Fruit fly (Drosophila melanogaster) whole organism, embryonic: ENCODE results near the gene CG42699.

ENCODE experiments used
- Ada2b ChIP-seq: fragments of 200-800 bp; sonication (Bioruptor generic); IDR thresholded peaks from 2 replicates; pipeline ENCODE4 v1.3.6; 2022; ENCODE audit warnings: missing biosample characterization, missing genetic modification characterization
- Atf6 ChIP-seq: fragments of 200-800 bp; sonication (Bioruptor generic); IDR thresholded peaks from 2 replicates; pipeline ENCODE4 v1.3.6; 2022; ENCODE audit warnings: missing biosample characterization, missing genetic modification characterization
- Bgb ChIP-seq: fragments of 200-800 bp; sonication (Bioruptor generic); IDR thresholded peaks from 2 replicates; pipeline ENCODE4 v1.3.6; 2022; ENCODE audit warnings: missing biosample characterization, missing genetic modification characterization; ENCODE audit not compliant: partially characterized antibody
- CG10147 ChIP-seq: fragments of 200-800 bp; sonication (Bioruptor generic); optimal IDR thresholded peaks from 2 replicates; lab custom pipeline; 2019; ENCODE audit warnings: missing biosample characterization, mild to moderate bottlenecking, missing genetic modification characterization, moderate library complexity
- CG10209 ChIP-seq: fragments of 200-800 bp; sonication (Bioruptor generic); optimal IDR thresholded peaks from 3 replicates; lab custom pipeline; 2017; ENCODE audit warnings: missing biosample characterization, mild to moderate bottlenecking, missing genetic modification characterization, missing genetic modification reagents
- CG10274 ChIP-seq: fragments of 200-800 bp; sonication (Bioruptor generic); optimal IDR thresholded peaks from 3 replicates; lab custom pipeline; 2017; ENCODE audit warnings: missing biosample characterization, mild to moderate bottlenecking, missing genetic modification characterization
- CG10959 ChIP-seq: fragments of 200-800 bp; sonication (Bioruptor generic); IDR thresholded peaks from 2 replicates; pipeline ENCODE4 v1.3.6; 2022; ENCODE audit warnings: missing biosample characterization, missing genetic modification characterization
- CG12236 ChIP-seq: fragments of 200-800 bp; sonication (Bioruptor generic); optimal IDR thresholded peaks from 2 replicates; lab custom pipeline; 2016; ENCODE audit warnings: missing biosample characterization, missing genetic modification characterization
- CG12659 ChIP-seq: fragments of 200-800 bp; sonication (Bioruptor generic); optimal IDR thresholded peaks from 3 replicates; lab custom pipeline; 2017; ENCODE audit warnings: mild to moderate bottlenecking, missing biosample characterization, missing genetic modification reagents, missing genetic modification characterization
- CG15073 ChIP-seq: fragments of 200-800 bp; sonication (Bioruptor generic); optimal IDR thresholded peaks from 2 replicates; lab custom pipeline; 2016; ENCODE audit warnings: missing biosample characterization, missing genetic modification characterization
- CG16779 ChIP-seq: fragments of 200-800 bp; sonication (Bioruptor generic); IDR thresholded peaks from 2 replicates; pipeline ENCODE4 v1.3.6; 2022; ENCODE audit warnings: missing biosample characterization, missing genetic modification characterization
- CG18476 ChIP-seq: fragments of 200-800 bp; sonication (Bioruptor generic); optimal IDR thresholded peaks from 2 replicates; lab custom pipeline; 2016; ENCODE audit warnings: missing biosample characterization, mild to moderate bottlenecking, missing genetic modification characterization
- CG2202 ChIP-seq: fragments of 200-800 bp; sonication (Bioruptor generic); optimal IDR thresholded peaks from 2 replicates; lab custom pipeline; 2018; ENCODE audit warnings: missing biosample characterization, mild to moderate bottlenecking, missing genetic modification characterization
- CG2889 ChIP-seq: fragments of 200-800 bp; sonication (Bioruptor generic); IDR thresholded peaks from 3 replicates; pipeline ENCODE4 v1.3.6; 2022; ENCODE audit warnings: missing biosample characterization, missing genetic modification characterization
- CG3065 ChIP-seq: fragments of 200-800 bp; sonication (Bioruptor generic); optimal IDR thresholded peaks from 2 replicates; lab custom pipeline; 2016; ENCODE audit warnings: missing biosample characterization, missing genetic modification characterization
- CG3281 ChIP-seq: fragments of 200-800 bp; sonication (Bioruptor generic); optimal IDR thresholded peaks from 3 replicates; lab custom pipeline; 2017; ENCODE audit warnings: missing biosample characterization, mild to moderate bottlenecking, missing genetic modification characterization
- CG34224 ChIP-seq: fragments of 200-800 bp; sonication (Bioruptor generic); IDR thresholded peaks from 3 replicates; pipeline ENCODE4 v1.3.6; 2022; ENCODE audit warnings: missing biosample characterization, missing genetic modification characterization; ENCODE audit not compliant: partially characterized antibody
- CG4617 ChIP-seq: fragments of 200-800 bp; sonication (Bioruptor generic); optimal IDR thresholded peaks from 3 replicates; lab custom pipeline; 2016; ENCODE audit warnings: missing biosample characterization, missing genetic modification characterization, borderline replicate concordance
- CG4707 ChIP-seq: fragments of 200-800 bp; sonication (Bioruptor generic); optimal IDR thresholded peaks from 2 replicates; lab custom pipeline; 2018; ENCODE audit warnings: missing biosample characterization, mild to moderate bottlenecking, missing genetic modification characterization, moderate library complexity
- CG5953 ChIP-seq: fragments of 200-800 bp; sonication (Bioruptor generic); IDR thresholded peaks from 2 replicates; pipeline ENCODE4 v1.3.6; 2022; ENCODE audit warnings: missing biosample characterization, missing genetic modification characterization
- CG6254 ChIP-seq: fragments of 200-800 bp; sonication (Bioruptor generic); optimal IDR thresholded peaks from 3 replicates; lab custom pipeline; 2017; ENCODE audit warnings: mild to moderate bottlenecking, missing biosample characterization, missing genetic modification reagents, missing genetic modification characterization
- CG7556 ChIP-seq: fragments of 200-800 bp; sonication (Bioruptor generic); optimal IDR thresholded peaks from 2 replicates; lab custom pipeline; 2017; ENCODE audit warnings: missing biosample characterization, mild to moderate bottlenecking, missing genetic modification characterization
- CG7963 ChIP-seq: fragments of 200-800 bp; sonication (Bioruptor generic); IDR thresholded peaks from 3 replicates; pipeline ENCODE4 v1.3.6; 2022; ENCODE audit warnings: missing biosample characterization, missing genetic modification characterization; ENCODE audit not compliant: partially characterized antibody
- CG9727 ChIP-seq: fragments of 200-800 bp; sonication (Bioruptor generic); optimal IDR thresholded peaks from 3 replicates; lab custom pipeline; 2017; ENCODE audit warnings: missing biosample characterization, mild to moderate bottlenecking, missing genetic modification characterization
- Dref ChIP-seq: fragments of 200-800 bp; sonication (Bioruptor generic); IDR thresholded peaks from 2 replicates; pipeline ENCODE4 v1.3.6; 2022; ENCODE audit warnings: missing biosample characterization, missing genetic modification characterization
- Ets97D ChIP-seq: fragments of 200-800 bp; sonication (Bioruptor generic); optimal IDR thresholded peaks from 3 replicates; lab custom pipeline; 2016; ENCODE audit warnings: missing biosample characterization, missing genetic modification characterization
- HLH4C ChIP-seq: fragments of 200-800 bp; sonication (Bioruptor generic); IDR thresholded peaks from 3 replicates; pipeline ENCODE4 v1.3.6; 2022; ENCODE audit warnings: missing biosample characterization, missing genetic modification characterization; ENCODE audit not compliant: partially characterized antibody
- Kr ChIP-seq: fragments of 200-800 bp; sonication (Bioruptor generic); optimal IDR thresholded peaks from 2 replicates; lab custom pipeline; 2017; ENCODE audit warnings: missing biosample characterization, mild to moderate bottlenecking, missing genetic modification characterization
- Lpt ChIP-seq: fragments of >200 bp; optimal IDR thresholded peaks from 2 replicates; lab custom pipeline; 2018; ENCODE audit warnings: missing biosample characterization, missing genetic modification characterization
- MESR4 ChIP-seq: fragments of 200-800 bp; sonication (Bioruptor generic); optimal IDR thresholded peaks from 2 replicates; lab custom pipeline; 2018; ENCODE audit warnings: missing biosample characterization, mild to moderate bottlenecking, missing genetic modification characterization, moderate library complexity
- Mes4 ChIP-seq: fragments of 200-800 bp; sonication (Bioruptor generic); optimal IDR thresholded peaks from 2 replicates; lab custom pipeline; 2016; ENCODE audit warnings: missing biosample characterization, missing genetic modification characterization
- Rfx ChIP-seq: fragments of 200-800 bp; sonication (Bioruptor generic); IDR thresholded peaks from 2 replicates; pipeline ENCODE4 v1.3.6; 2022; ENCODE audit warnings: missing biosample characterization, missing genetic modification characterization
- YL-1 ChIP-seq: fragments of 200-800 bp; sonication (Bioruptor generic); optimal IDR thresholded peaks from 3 replicates; lab custom pipeline; 2017; ENCODE audit warnings: missing biosample characterization, mild to moderate bottlenecking, missing genetic modification characterization
- amos ChIP-seq: fragments of 200-800 bp; sonication (Bioruptor generic); IDR thresholded peaks from 2 replicates; pipeline ENCODE4 v1.3.6; 2022; ENCODE audit warnings: missing biosample characterization, missing genetic modification characterization; ENCODE audit not compliant: partially characterized antibody
- cad ChIP-seq: fragments of >200 bp; optimal IDR thresholded peaks from 2 replicates; lab custom pipeline; 2017; ENCODE audit warnings: missing biosample characterization, missing genetic modification characterization
- crc ChIP-seq: fragments of 200-800 bp; sonication (Bioruptor generic); optimal IDR thresholded peaks from 2 replicates; lab custom pipeline; 2016; ENCODE audit warnings: missing biosample characterization, missing genetic modification characterization
- dmrt11E ChIP-seq: fragments of 200-800 bp; sonication (Bioruptor generic); optimal IDR thresholded peaks from 3 replicates; lab custom pipeline; 2018; ENCODE audit warnings: missing biosample characterization, mild to moderate bottlenecking, missing genetic modification characterization, moderate library complexity
- dysf ChIP-seq: fragments of 200-800 bp; sonication (Bioruptor generic); IDR thresholded peaks from 3 replicates; pipeline ENCODE4 v1.3.6; 2022; ENCODE audit warnings: missing biosample characterization, missing genetic modification characterization
- en ChIP-seq: fragments of 200-800 bp; sonication (Bioruptor generic); optimal IDR thresholded peaks from 2 replicates; lab custom pipeline; 2016; ENCODE audit warnings: missing biosample characterization, missing genetic modification characterization
- ewg ChIP-seq: fragments of 200-800 bp; sonication (Bioruptor generic); optimal IDR thresholded peaks from 3 replicates; lab custom pipeline; 2017; ENCODE audit warnings: mild to moderate bottlenecking, missing biosample characterization, missing genetic modification reagents, missing genetic modification characterization
- fd102C ChIP-seq: fragments of 200-800 bp; sonication (Bioruptor generic); optimal IDR thresholded peaks from 2 replicates; lab custom pipeline; 2018; ENCODE audit warnings: missing biosample characterization, mild to moderate bottlenecking, missing genetic modification characterization, moderate library complexity
- gce ChIP-seq: fragments of 200-800 bp; sonication (Bioruptor generic); IDR thresholded peaks from 3 replicates; pipeline ENCODE4 v1.3.6; 2022; ENCODE audit warnings: missing biosample characterization, missing genetic modification characterization
- gro ChIP-seq: fragments of 200-800 bp; sonication (Bioruptor generic); optimal IDR thresholded peaks from 2 replicates; lab custom pipeline; 2016; ENCODE audit warnings: missing biosample characterization, missing genetic modification characterization
- hth ChIP-seq: fragments of >200 bp; optimal IDR thresholded peaks from 2 replicates; lab custom pipeline; 2017; ENCODE audit warnings: inconsistent platforms
- jing ChIP-seq: fragments of 200-800 bp; sonication (Bioruptor generic); optimal IDR thresholded peaks from 2 replicates; lab custom pipeline; 2018; ENCODE audit warnings: missing biosample characterization, mild to moderate bottlenecking, missing genetic modification characterization
- kni ChIP-seq: fragments of 200-800 bp; sonication (Bioruptor generic); optimal IDR thresholded peaks from 3 replicates; lab custom pipeline; 2017; ENCODE audit warnings: mild to moderate bottlenecking, missing biosample characterization, missing genetic modification reagents, missing genetic modification characterization
- lbe ChIP-seq: fragments of 200-800 bp; sonication (Bioruptor generic); optimal IDR thresholded peaks from 2 replicates; lab custom pipeline; 2016; ENCODE audit warnings: missing biosample characterization, mild to moderate bottlenecking, missing genetic modification characterization
- mirr ChIP-seq: fragments of 200-800 bp; sonication (Bioruptor generic); optimal IDR thresholded peaks from 3 replicates; lab custom pipeline; 2018; ENCODE audit warnings: missing biosample characterization, mild to moderate bottlenecking, missing genetic modification characterization
- scrt ChIP-seq: fragments of 200-800 bp; sonication (Bioruptor generic); optimal IDR thresholded peaks from 2 replicates; lab custom pipeline; 2018; ENCODE audit warnings: missing biosample characterization, mild to moderate bottlenecking, missing genetic modification characterization, moderate library complexity
- sob ChIP-seq: fragments of 200-800 bp; sonication (Bioruptor generic); IDR thresholded peaks from 2 replicates; pipeline ENCODE4 v1.3.6; 2022; ENCODE audit warnings: missing biosample characterization, missing genetic modification characterization

CG42699 gene

DNA sequence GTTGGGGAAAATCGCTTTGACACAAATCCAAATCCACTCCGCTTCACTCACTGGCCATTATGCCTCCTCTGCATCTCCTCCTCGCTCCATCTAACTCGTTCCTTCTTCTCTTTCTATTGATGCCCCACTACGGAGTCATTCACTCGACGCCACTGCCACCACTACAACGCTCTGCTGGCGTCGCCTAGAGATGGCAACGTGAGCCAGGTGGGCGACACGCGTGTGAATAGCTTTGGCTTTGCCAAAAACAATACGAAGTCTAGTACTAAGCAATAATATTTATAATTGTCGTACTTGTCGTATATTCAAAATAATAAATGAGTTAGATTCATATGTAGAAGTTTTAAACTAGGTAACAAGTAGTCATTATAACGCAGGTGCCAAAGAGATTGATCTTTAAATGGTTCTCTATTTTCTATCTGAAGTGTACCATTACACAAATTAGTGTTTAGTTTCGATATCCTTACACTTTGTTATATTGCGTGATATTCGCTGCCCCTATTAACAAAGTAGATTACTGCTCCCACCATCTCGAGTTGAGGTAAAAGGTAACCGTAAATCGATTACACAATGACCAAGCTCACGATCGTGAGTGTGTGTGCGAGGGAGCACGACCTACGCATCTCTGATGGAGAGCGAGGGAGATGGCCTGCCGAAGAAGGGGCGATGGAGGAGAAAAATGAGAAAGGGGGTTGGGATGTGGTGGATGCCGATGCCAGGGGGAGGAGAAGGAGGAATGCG, 19.2 kb upstream of the CG42699 start (continued):
- TF ChIP-seq Ets97D (GFP tag; lab: Kevin White, UChicago) (no peak), cad (GFP tag; lab: Kevin White, UChicago) (no peak), CG10209 (GFP tag; lab: Kevin White, UChicago) (no peak), CG10147 (GFP tag; lab: Kevin White, UChicago) (peak; percentile 18), CG10274 (no peak), lbe (GFP tag; lab: Kevin White, UChicago) (no peak), mirr (GFP tag; lab: Kevin White, UChicago) (no peak), jing (no peak), ewg (GFP tag; lab: Kevin White, UChicago) (no peak), YL-1 (GFP tag; lab: Kevin White, UChicago) (no peak), CG2889 (GFP tag; lab: Robert Waterston, UW) (no peak), en (GFP tag; lab: Kevin White, UChicago) (no peak), HLH4C (peak; percentile 40; the same call in 2 of the 3 replicates), Ada2b (GFP tag; lab: Robert Waterston, UW) (no peak), scrt (GFP tag; lab: Kevin White, UChicago) (no peak), Rfx (GFP tag; lab: Robert Waterston, UW) (peak; percentile 58), fd102C (no peak), CG3281 (no peak), CG12659 (GFP tag; lab: Kevin White, UChicago) (no peak), dmrt11E (no peak), dysf (GFP tag; lab: Robert Waterston, UW) (no peak), MESR4 (GFP tag; lab: Kevin White, UChicago) (no peak), Atf6 (GFP tag; lab: Robert Waterston, UW) (no peak), Bgb (GFP tag; lab: Robert Waterston, UW) (peak; percentile 70), Mes4 (no peak), Dref (GFP tag; lab: Robert Waterston, UW) (peak; percentile 35), CG15073 (GFP tag; lab: Kevin White, UChicago) (no peak), crc (GFP tag; lab: Kevin White, UChicago) (no peak), CG16779 (GFP tag; lab: Robert Waterston, UW) (0 out of 2 replicates have a peak, but pooled peaks have one; percentile 14), amos (GFP tag; lab: Robert Waterston, UW) (peak; percentile 62), CG7556 (GFP tag; lab: Kevin White, UChicago) (peak; percentile 44), CG6254 (GFP tag; lab: Kevin White, UChicago) (no peak), CG3065 (GFP tag; lab: Kevin White, UChicago) (no peak), CG18476 (GFP tag; lab: Kevin White, UChicago) (peak; percentile 31), Lpt (no peak), CG34224 (GFP tag; lab: Robert Waterston, UW) (peak; percentile 68), CG5953 (GFP tag; lab: Robert Waterston, UW) (no peak), CG4617 (no peak), CG4707 (GFP tag; lab: Kevin White, UChicago) (no peak), kni (GFP tag; lab: Kevin White, UChicago) (no peak), CG12236 (GFP tag; lab: Kevin White, UChicago) (no peak), CG9727 (GFP tag; lab: Kevin White, UChicago) (peak; percentile 33), Kr (no peak), gro (GFP tag; lab: Kevin White, UChicago) (no peak), CG2202 (tag; lab: Kevin White, UChicago) (no peak), hth (no peak), gce (GFP tag; lab: Robert Waterston, UW) (no peak), CG10959 (GFP tag; lab: Robert Waterston, UW) (no peak), sob (GFP tag; lab: Robert Waterston, UW) (peak; percentile 17; the same call in 1 of the 2 replicates), CG7963 (GFP tag; lab: Robert Waterston, UW) (peak; percentile 27; the same call in 1 of the 3 replicates)
